Fruit fly (Drosophila melanogaster) whole organism, prepupa: ENCODE measurements around the gene CG8003.

ENCODE experiments used
- CG10631 ChIP-seq: fragments of 200-800 bp; sonication (Bioruptor generic); optimal IDR thresholded peaks from 2 replicates; lab custom pipeline; 2016; ENCODE audit warnings: missing biosample characterization, missing genetic modification characterization
- CG10669 ChIP-seq: fragments of 200-800 bp; sonication (Bioruptor generic); optimal IDR thresholded peaks from 3 replicates; lab custom pipeline; 2018; ENCODE audit warnings: missing biosample characterization, mild to moderate bottlenecking, missing genetic modification characterization, moderate library complexity
- CG11294 ChIP-seq: fragments of 200-800 bp; sonication (Bioruptor generic); IDR thresholded peaks from 2 replicates; pipeline ENCODE4 v1.3.6; 2022; ENCODE audit warnings: missing biosample characterization, missing genetic modification characterization
- CG11902 ChIP-seq: fragments of 200-800 bp; sonication (Bioruptor generic); optimal IDR thresholded peaks from 3 replicates; lab custom pipeline; 2016; ENCODE audit warnings: missing biosample characterization, missing genetic modification characterization
- CG15336 ChIP-seq: fragments of 200-800 bp; sonication (Bioruptor generic); IDR thresholded peaks from 2 replicates; pipeline ENCODE4 v1.3.6; 2022; ENCODE audit warnings: missing biosample characterization, missing genetic modification characterization
- CG16779 ChIP-seq: fragments of 200-800 bp; sonication (Bioruptor generic); optimal IDR thresholded peaks from 3 replicates; lab custom pipeline; 2017; ENCODE audit warnings: missing biosample characterization, mild to moderate bottlenecking, missing genetic modification characterization
- CG32006 ChIP-seq: fragments of 200-800 bp; sonication (Bioruptor generic); optimal IDR thresholded peaks from 3 replicates; lab custom pipeline; 2017; ENCODE audit warnings: missing biosample characterization, mild to moderate bottlenecking, missing genetic modification characterization
- CG34406 ChIP-seq: fragments of 200-800 bp; sonication (Bioruptor generic); optimal IDR thresholded peaks from 3 replicates; lab custom pipeline; 2016; ENCODE audit warnings: missing biosample characterization, missing genetic modification characterization
- CG6163 ChIP-seq: fragments of 200-800 bp; sonication (Bioruptor generic); IDR thresholded peaks from 3 replicates; pipeline ENCODE4 v1.3.6; 2022; ENCODE audit warnings: missing biosample characterization, missing genetic modification characterization
- CG6276 ChIP-seq: fragments of 200-800 bp; sonication (Bioruptor generic); optimal IDR thresholded peaks from 2 replicates; lab custom pipeline; 2017; ENCODE audit warnings: missing biosample characterization, mild to moderate bottlenecking, missing genetic modification characterization
- CG6854 ChIP-seq: fragments of 200-800 bp; sonication (Bioruptor generic); optimal IDR thresholded peaks from 2 replicates; lab custom pipeline; 2017; ENCODE audit warnings: missing biosample characterization, mild to moderate bottlenecking, missing genetic modification characterization
- CG7368 ChIP-seq: fragments of 200-800 bp; sonication (Bioruptor generic); optimal IDR thresholded peaks from 3 replicates; lab custom pipeline; 2016; ENCODE audit warnings: missing biosample characterization, missing genetic modification characterization
- CG8119 ChIP-seq: fragments of 200-800 bp; sonication (Bioruptor generic); IDR thresholded peaks from 3 replicates; pipeline ENCODE4 v1.3.6; 2022; ENCODE audit warnings: missing biosample characterization, missing genetic modification characterization
- CG8319 ChIP-seq: fragments of 200-800 bp; sonication (Bioruptor generic); optimal IDR thresholded peaks from 3 replicates; lab custom pipeline; 2016; ENCODE audit warnings: missing biosample characterization, missing genetic modification characterization
- CG9139 ChIP-seq: fragments of 200-800 bp; sonication (Bioruptor generic); optimal IDR thresholded peaks from 3 replicates; lab custom pipeline; 2017; ENCODE audit warnings: missing biosample characterization, mild to moderate bottlenecking, missing genetic modification characterization
- Eip78C ChIP-seq: fragments of 200-800 bp; sonication (Bioruptor generic); peaks from one replicate; lab custom pipeline; 2016; ENCODE audit warnings: missing biosample characterization, missing genetic modification characterization
- Eip93F ChIP-seq: fragments of 200-800 bp; sonication (Bioruptor generic); optimal IDR thresholded peaks from 2 replicates; lab custom pipeline; 2016; ENCODE audit warnings: missing biosample characterization, mild to moderate bottlenecking, missing genetic modification characterization
- Ets96B ChIP-seq: fragments of 200-800 bp; optimal IDR thresholded peaks from 2 replicates; lab custom pipeline; 2019; ENCODE audit warnings: missing biosample characterization, mild to moderate bottlenecking, missing genetic modification characterization, moderate library complexity
- Gug ChIP-seq: fragments of 200-800 bp; sonication (Bioruptor generic); IDR thresholded peaks from 2 replicates; pipeline ENCODE4 v1.3.6; 2022; ENCODE audit warnings: missing biosample characterization, missing genetic modification characterization
- Hr38 ChIP-seq: sonication (Bioruptor generic); optimal IDR thresholded peaks from 2 replicates; lab custom pipeline; 2016; ENCODE audit warnings: missing biosample characterization, missing genetic modification characterization
- Hr39 ChIP-seq: fragments of 200-800 bp; sonication (Bioruptor generic); optimal IDR thresholded peaks from 2 replicates; lab custom pipeline; 2016; ENCODE audit warnings: missing biosample characterization, missing genetic modification characterization
- Hr4 ChIP-seq: fragments of 200-800 bp; sonication (Bioruptor generic); optimal IDR thresholded peaks from 3 replicates; lab custom pipeline; 2016; ENCODE audit warnings: missing biosample characterization, missing genetic modification characterization
- Met ChIP-seq: fragments of 200-800 bp; sonication (Bioruptor generic); optimal IDR thresholded peaks from 3 replicates; lab custom pipeline; 2016; ENCODE audit warnings: missing biosample characterization, missing genetic modification characterization
- OdsH ChIP-seq: fragments of 200-800 bp; sonication (Bioruptor generic); optimal IDR thresholded peaks from 3 replicates; lab custom pipeline; 2016; ENCODE audit warnings: missing biosample characterization, missing genetic modification characterization
- Smox ChIP-seq: fragments of 200-800 bp; sonication (Bioruptor generic); optimal IDR thresholded peaks from 3 replicates; lab custom pipeline; 2016; ENCODE audit warnings: missing biosample characterization, missing genetic modification characterization
- Sox14 ChIP-seq: fragments of 200-800 bp; sonication (Bioruptor generic); optimal IDR thresholded peaks from 3 replicates; lab custom pipeline; 2016; ENCODE audit warnings: missing biosample characterization, missing genetic modification characterization
- cyc ChIP-seq: fragments of 200-800 bp; sonication (Bioruptor generic); optimal IDR thresholded peaks from 3 replicates; lab custom pipeline; 2016; ENCODE audit warnings: missing biosample characterization, missing genetic modification characterization
- dac ChIP-seq: fragments of 200-800 bp; sonication (Bioruptor generic); optimal IDR thresholded peaks from 2 replicates; lab custom pipeline; 2017; ENCODE audit warnings: missing biosample characterization, mild to moderate bottlenecking, missing genetic modification characterization
- dsx ChIP-seq: fragments of 200-800 bp; optimal IDR thresholded peaks from 3 replicates; lab custom pipeline; 2019; ENCODE audit warnings: missing biosample characterization, mild to moderate bottlenecking, missing genetic modification characterization, moderate library complexity; ENCODE audit not compliant: poor library complexity, severe bottlenecking
- eg ChIP-seq: fragments of 200-800 bp; sonication (Bioruptor generic); IDR thresholded peaks from 3 replicates; pipeline ENCODE4 v1.3.6; 2022; ENCODE audit warnings: missing biosample characterization, missing genetic modification characterization
- fd59A ChIP-seq: fragments of 200-800 bp; sonication (Bioruptor generic); optimal IDR thresholded peaks from 2 replicates; lab custom pipeline; 2017; ENCODE audit warnings: missing biosample characterization, mild to moderate bottlenecking, missing genetic modification characterization, missing genetic modification reagents
- fd85E ChIP-seq: fragments of 200-800 bp; sonication (Bioruptor generic); optimal IDR thresholded peaks from 3 replicates; lab custom pipeline; 2016; ENCODE audit warnings: missing biosample characterization, missing genetic modification characterization
- fkh ChIP-seq: fragments of 200-800 bp; sonication (Bioruptor generic); optimal IDR thresholded peaks from 3 replicates; lab custom pipeline; 2017; ENCODE audit warnings: missing biosample characterization, mild to moderate bottlenecking, missing genetic modification characterization, moderate library complexity
- lz ChIP-seq: fragments of 200-800 bp; sonication (Bioruptor generic); optimal IDR thresholded peaks from 3 replicates; lab custom pipeline; 2016; ENCODE audit warnings: missing biosample characterization, missing genetic modification characterization
- pdm3 ChIP-seq: fragments of 200-800 bp; sonication (Bioruptor generic); optimal IDR thresholded peaks from 3 replicates; lab custom pipeline; 2016; ENCODE audit warnings: missing biosample characterization, missing genetic modification characterization
- salr ChIP-seq, 2 experiments: fragments of 200-800 bp; sonication (Bioruptor generic); optimal IDR thresholded peaks; 3 replicates each; lab custom pipeline; 2016 to 2018; ENCODE audit warnings: missing biosample characterization in 2 of 2, missing genetic modification characterization in 2 of 2, mild to moderate bottlenecking in 1 of 2
- spab ChIP-seq: fragments of 200-800 bp; sonication (Bioruptor generic); optimal IDR thresholded peaks from 2 replicates; lab custom pipeline; 2017; ENCODE audit warnings: missing biosample characterization, mild to moderate bottlenecking, missing genetic modification characterization, missing genetic modification reagents
- ss ChIP-seq, 2 experiments: fragments of 200-800 bp; sonication (Bioruptor generic); optimal IDR thresholded peaks; 2 replicates in 1 of 2; 3 replicates in 1 of 2; lab custom pipeline; 2017 to 2018; ENCODE audit warnings: mild to moderate bottlenecking in 2 of 2, missing biosample characterization in 2 of 2, missing genetic modification characterization in 2 of 2, moderate library complexity in 1 of 2
- svp ChIP-seq: fragments of 200-800 bp; sonication (Bioruptor generic); peaks from one replicate; lab custom pipeline; 2016; ENCODE audit warnings: missing biosample characterization, missing genetic modification characterization
- topi ChIP-seq: fragments of 200-800 bp; sonication (Bioruptor generic); optimal IDR thresholded peaks from 3 replicates; lab custom pipeline; 2016; ENCODE audit warnings: missing biosample characterization, missing genetic modification characterization
- vri ChIP-seq: fragments of 200-800 bp; sonication (Bioruptor generic); optimal IDR thresholded peaks from 3 replicates; lab custom pipeline; 2016; ENCODE audit warnings: missing biosample characterization, mild to moderate bottlenecking, missing genetic modification characterization

The CG8003 gene

dm6 chr3L:10641589-10641988 is 19.7 kb upstream of the CG8003 start, which contains the start of gene CG14154:
TSS of gene CG14154 (plus strand) at chr3L:10641889.
- TF ChIP-seq CG11902 (GFP tag; lab: Kevin White, UChicago) (no peak), fd59A (no peak), Eip93F (GFP tag; lab: Kevin White, UChicago) (no peak), lz (no peak), Smox (GFP tag; lab: Kevin White, UChicago) (no peak), fd85E (GFP tag; lab: Kevin White, UChicago) (no peak), Sox14 (GFP tag; lab: Kevin White, UChicago) (no peak), Eip78C (GFP tag; lab: Kevin White, UChicago) (no peak), salr (GFP tag; optimal IDR thresholded peaks at IDR 0.05; lab: Kevin White, UChicago) (no peak), Met (GFP tag; lab: Kevin White, UChicago) (no peak), CG34406 (GFP tag; lab: Kevin White, UChicago) (no peak), fkh (GFP tag; lab: Kevin White, UChicago) (no peak), Ets96B (tag; lab: Kevin White, UChicago) (no peak), cyc (no peak), Hr39 (GFP tag; lab: Kevin White, UChicago) (no peak), dac (no peak), Hr4 (no peak), CG11294 (GFP tag; lab: Robert Waterston, UW) (no peak), pdm3 (no peak)

dm6 chr3L:10643228-10643627 is 18.0 kb upstream of the CG8003 start, which contains the start of gene CG14153:
TSS of gene CG14153 (plus strand) at chr3L:10643528.
- no peak for TF ChIP-seq Sox14 (GFP tag; lab: Kevin White, UChicago)
- no peak for TF ChIP-seq CG34406 (GFP tag; lab: Kevin White, UChicago)
- TF ChIP-seq, all 60 proteins: peak for 0

dm6 chr3L:10645965-10646364 is 15.3 kb upstream of the CG8003 start:
- TF ChIP-seq CG7368 (GFP tag; lab: Kevin White, UChicago), result no peak
- no peak for TF ChIP-seq pdm3
- no peak for TF ChIP-seq topi (GFP tag; lab: Kevin White, UChicago)
- TF ChIP-seq eg (GFP tag; lab: Robert Waterston, UW), result 0 out of 3 replicates have a peak, but pooled peaks have one; percentile 27
- TF ChIP-seq ss (GFP tag; optimal IDR thresholded peaks at IDR 0.05; lab: Kevin White, UChicago), result peak in 1 of 2 experiments; percentile 80
- no peak for TF ChIP-seq cyc
- TF ChIP-seq Eip78C (GFP tag; lab: Kevin White, UChicago), result peak; percentile 21
- TF ChIP-seq, all 60 proteins: peak for 3

DNA sequence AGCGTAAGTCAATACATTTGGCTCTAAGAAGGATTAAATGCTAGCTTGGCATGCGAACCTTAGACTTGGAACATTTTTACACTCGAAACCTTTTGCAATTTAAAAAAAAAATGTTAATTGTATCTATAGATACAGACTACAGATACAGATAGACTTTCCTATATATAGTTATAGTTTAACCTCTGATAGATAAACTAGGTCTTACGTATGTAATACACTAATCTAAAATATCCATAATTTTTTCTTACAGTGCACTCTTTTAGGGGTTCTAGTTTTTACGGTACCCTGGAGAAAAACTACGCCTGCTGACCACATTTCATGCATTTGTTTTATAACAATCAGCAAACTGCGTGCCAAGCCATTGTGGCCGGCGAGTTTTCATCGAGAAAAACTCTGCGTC is 14.1 kb upstream of the CG8003 start:
- TF ChIP-seq CG9139 (no peak), CG6163 (GFP tag; lab: Robert Waterston, UW) (no peak), eg (GFP tag; lab: Robert Waterston, UW) (0 out of 3 replicates have a peak, but pooled peaks have one; percentile 14), CG8119 (GFP tag; lab: Robert Waterston, UW) (peak; percentile 58; the same call in 2 of the 3 replicates), CG32006 (GFP tag; lab: Kevin White, UChicago) (peak; percentile 14), Eip78C (GFP tag; lab: Kevin White, UChicago) (peak; percentile 27), CG15336 (GFP tag; lab: Robert Waterston, UW) (peak; percentile 54), dsx (GFP tag; lab: Kevin White, UChicago) (no peak)

dm6 chr3L:10648431-10648830 is 12.8 kb upstream of the CG8003 start:
- TF ChIP-seq Hr38 (GFP tag; lab: Kevin White, UChicago), result no peak
- no peak for TF ChIP-seq Eip93F (GFP tag; lab: Kevin White, UChicago)
- no peak for TF ChIP-seq vri (GFP tag; lab: Kevin White, UChicago)
- TF ChIP-seq fkh (GFP tag; lab: Kevin White, UChicago), result no peak
- TF ChIP-seq dsx (GFP tag; lab: Kevin White, UChicago), result peak; percentile 48
- peak; percentile 22 for TF ChIP-seq Hr39 (GFP tag; lab: Kevin White, UChicago)
- 0 out of 2 replicates have a peak, but pooled peaks have one; percentile 15 for TF ChIP-seq CG11294 (GFP tag; lab: Robert Waterston, UW)
- TF ChIP-seq CG32006 (GFP tag; lab: Kevin White, UChicago), result peak; percentile 50
- TF ChIP-seq CG6854, result no peak
- TF ChIP-seq CG10669 (GFP tag; lab: Kevin White, UChicago), result peak; percentile 22
- peak; percentile 47 for TF ChIP-seq Hr4
- no peak for TF ChIP-seq cyc
- TF ChIP-seq topi (GFP tag; lab: Kevin White, UChicago), result peak; percentile 32
- TF ChIP-seq CG6276, result peak; percentile 12
- TF ChIP-seq OdsH (GFP tag; lab: Kevin White, UChicago), result peak; percentile 53
- peak; percentile 39 to 50 for TF ChIP-seq salr (GFP tag; optimal IDR thresholded peaks at IDR 0.05; lab: Kevin White, UChicago)
- no peak for TF ChIP-seq CG8319
- TF ChIP-seq lz, result peak; percentile 2
- TF ChIP-seq CG16779 (tag; lab: Kevin White, UChicago), result no peak
- peak; percentile 57 for TF ChIP-seq Gug (GFP tag; lab: Robert Waterston, UW)
- TF ChIP-seq CG6163 (GFP tag; lab: Robert Waterston, UW), result peak; percentile 71; the same call in 2 of the 3 replicates
- TF ChIP-seq Sox14 (GFP tag; lab: Kevin White, UChicago), result peak; percentile 42
- no peak for TF ChIP-seq spab
- no peak for TF ChIP-seq svp (GFP tag; lab: Kevin White, UChicago)
- TF ChIP-seq Met (GFP tag; lab: Kevin White, UChicago), result peak; percentile 9
- TF ChIP-seq CG10631 (GFP tag; lab: Kevin White, UChicago), result peak; percentile 9
